Fruit fly (Drosophila melanogaster) whole organism, prepupa: ENCODE measurements around the gene NimB5.
A peak's percentile ranks its signal among the peaks of the same experiment; 100 is the strongest.

Experiments used
- CG10631 ChIP-seq: fragments of 200-800 bp; sonication (Bioruptor generic); optimal IDR thresholded peaks from 2 replicates; lab custom pipeline; 2016; ENCODE audit warnings: missing biosample characterization, missing genetic modification characterization
- CG10669 ChIP-seq: fragments of 200-800 bp; sonication (Bioruptor generic); optimal IDR thresholded peaks from 3 replicates; lab custom pipeline; 2018; ENCODE audit warnings: missing biosample characterization, mild to moderate bottlenecking, missing genetic modification characterization, moderate library complexity
- CG11762 ChIP-seq: fragments of 200-800 bp; sonication (Bioruptor generic); optimal IDR thresholded peaks from 3 replicates; lab custom pipeline; 2016; ENCODE audit warnings: missing biosample characterization, missing genetic modification characterization; ENCODE audit not compliant: insufficient read depth
- CG11902 ChIP-seq: fragments of 200-800 bp; sonication (Bioruptor generic); optimal IDR thresholded peaks from 3 replicates; lab custom pipeline; 2016; ENCODE audit warnings: missing biosample characterization, missing genetic modification characterization
- CG15336 ChIP-seq: fragments of 200-800 bp; sonication (Bioruptor generic); IDR thresholded peaks from 2 replicates; pipeline ENCODE4 v1.3.6; 2022; ENCODE audit warnings: missing biosample characterization, missing genetic modification characterization
- CG1621 ChIP-seq: fragments of 200-800 bp; sonication (Bioruptor generic); optimal IDR thresholded peaks from 3 replicates; lab custom pipeline; 2018; ENCODE audit warnings: missing biosample characterization, mild to moderate bottlenecking, missing genetic modification characterization
- CG16779 ChIP-seq: fragments of 200-800 bp; sonication (Bioruptor generic); optimal IDR thresholded peaks from 3 replicates; lab custom pipeline; 2017; ENCODE audit warnings: missing biosample characterization, mild to moderate bottlenecking, missing genetic modification characterization
- CG3032 ChIP-seq: fragments of 200-800 bp; optimal IDR thresholded peaks from 2 replicates; lab custom pipeline; 2019; ENCODE audit warnings: missing biosample characterization, mild to moderate bottlenecking, missing genetic modification characterization, moderate library complexity
- CG31627 ChIP-seq: fragments of 200-800 bp; sonication (Bioruptor generic); optimal IDR thresholded peaks from 3 replicates; lab custom pipeline; 2016; ENCODE audit warnings: missing biosample characterization, missing genetic modification characterization
- CG34406 ChIP-seq: fragments of 200-800 bp; sonication (Bioruptor generic); optimal IDR thresholded peaks from 3 replicates; lab custom pipeline; 2016; ENCODE audit warnings: missing biosample characterization, missing genetic modification characterization
- CG3919 ChIP-seq: fragments of 200-800 bp; sonication (Bioruptor generic); optimal IDR thresholded peaks from 3 replicates; lab custom pipeline; 2016; ENCODE audit warnings: missing biosample characterization, missing genetic modification characterization
- CG6163 ChIP-seq: fragments of 200-800 bp; sonication (Bioruptor generic); IDR thresholded peaks from 3 replicates; pipeline ENCODE4 v1.3.6; 2022; ENCODE audit warnings: missing biosample characterization, missing genetic modification characterization
- CG6276 ChIP-seq: fragments of 200-800 bp; sonication (Bioruptor generic); optimal IDR thresholded peaks from 2 replicates; lab custom pipeline; 2017; ENCODE audit warnings: missing biosample characterization, mild to moderate bottlenecking, missing genetic modification characterization
- CG6792 ChIP-seq: fragments of 200-800 bp; sonication (Bioruptor generic); optimal IDR thresholded peaks from 3 replicates; lab custom pipeline; 2016; ENCODE audit warnings: missing biosample characterization, missing genetic modification characterization
- CG6808 ChIP-seq: fragments of 200-800 bp; sonication (Bioruptor generic); optimal IDR thresholded peaks from 3 replicates; lab custom pipeline; 2017; ENCODE audit warnings: missing biosample characterization, missing genetic modification characterization, mild to moderate bottlenecking, moderate library complexity, missing genetic modification reagents
- CG6854 ChIP-seq: fragments of 200-800 bp; sonication (Bioruptor generic); optimal IDR thresholded peaks from 2 replicates; lab custom pipeline; 2017; ENCODE audit warnings: missing biosample characterization, mild to moderate bottlenecking, missing genetic modification characterization
- CG8319 ChIP-seq: fragments of 200-800 bp; sonication (Bioruptor generic); optimal IDR thresholded peaks from 3 replicates; lab custom pipeline; 2016; ENCODE audit warnings: missing biosample characterization, missing genetic modification characterization
- CG8632 ChIP-seq: fragments of 200-800 bp; sonication (Bioruptor generic); optimal IDR thresholded peaks from 3 replicates; lab custom pipeline; 2016; ENCODE audit warnings: missing biosample characterization, missing genetic modification characterization
- CG9139 ChIP-seq: fragments of 200-800 bp; sonication (Bioruptor generic); optimal IDR thresholded peaks from 3 replicates; lab custom pipeline; 2017; ENCODE audit warnings: missing biosample characterization, mild to moderate bottlenecking, missing genetic modification characterization
- Eip78C ChIP-seq: fragments of 200-800 bp; sonication (Bioruptor generic); peaks from one replicate; lab custom pipeline; 2016; ENCODE audit warnings: missing biosample characterization, missing genetic modification characterization
- Eip93F ChIP-seq: fragments of 200-800 bp; sonication (Bioruptor generic); optimal IDR thresholded peaks from 2 replicates; lab custom pipeline; 2016; ENCODE audit warnings: missing biosample characterization, mild to moderate bottlenecking, missing genetic modification characterization
- Ets21C ChIP-seq: fragments of 200-800 bp; sonication (Bioruptor generic); optimal IDR thresholded peaks from 3 replicates; lab custom pipeline; 2016; ENCODE audit warnings: missing biosample characterization, missing genetic modification characterization
- Ets96B ChIP-seq: fragments of 200-800 bp; optimal IDR thresholded peaks from 2 replicates; lab custom pipeline; 2019; ENCODE audit warnings: missing biosample characterization, mild to moderate bottlenecking, missing genetic modification characterization, moderate library complexity
- Hr38 ChIP-seq: sonication (Bioruptor generic); optimal IDR thresholded peaks from 2 replicates; lab custom pipeline; 2016; ENCODE audit warnings: missing biosample characterization, missing genetic modification characterization
- OdsH ChIP-seq: fragments of 200-800 bp; sonication (Bioruptor generic); optimal IDR thresholded peaks from 3 replicates; lab custom pipeline; 2016; ENCODE audit warnings: missing biosample characterization, missing genetic modification characterization
- Smox ChIP-seq: fragments of 200-800 bp; sonication (Bioruptor generic); optimal IDR thresholded peaks from 3 replicates; lab custom pipeline; 2016; ENCODE audit warnings: missing biosample characterization, missing genetic modification characterization
- Sox102F ChIP-seq: fragments of 200-800 bp; sonication (Bioruptor generic); optimal IDR thresholded peaks from 2 replicates; lab custom pipeline; 2016; ENCODE audit warnings: missing biosample characterization, mild to moderate bottlenecking, missing genetic modification characterization
- Sox14 ChIP-seq: fragments of 200-800 bp; sonication (Bioruptor generic); optimal IDR thresholded peaks from 3 replicates; lab custom pipeline; 2016; ENCODE audit warnings: missing biosample characterization, missing genetic modification characterization
- Sox15 ChIP-seq: fragments of 200-800 bp; sonication (Bioruptor generic); optimal IDR thresholded peaks from 3 replicates; lab custom pipeline; 2016; ENCODE audit warnings: missing biosample characterization, missing genetic modification characterization
- achi ChIP-seq: fragments of 200-800 bp; sonication (Bioruptor generic); optimal IDR thresholded peaks from 3 replicates; lab custom pipeline; 2016; ENCODE audit warnings: missing biosample characterization, missing genetic modification characterization
- dac ChIP-seq: fragments of 200-800 bp; sonication (Bioruptor generic); optimal IDR thresholded peaks from 2 replicates; lab custom pipeline; 2017; ENCODE audit warnings: missing biosample characterization, mild to moderate bottlenecking, missing genetic modification characterization
- dsx ChIP-seq: fragments of 200-800 bp; optimal IDR thresholded peaks from 3 replicates; lab custom pipeline; 2019; ENCODE audit warnings: missing biosample characterization, mild to moderate bottlenecking, missing genetic modification characterization, moderate library complexity; ENCODE audit not compliant: poor library complexity, severe bottlenecking
- eg ChIP-seq: fragments of 200-800 bp; sonication (Bioruptor generic); IDR thresholded peaks from 3 replicates; pipeline ENCODE4 v1.3.6; 2022; ENCODE audit warnings: missing biosample characterization, missing genetic modification characterization
- fd85E ChIP-seq: fragments of 200-800 bp; sonication (Bioruptor generic); optimal IDR thresholded peaks from 3 replicates; lab custom pipeline; 2016; ENCODE audit warnings: missing biosample characterization, missing genetic modification characterization
- fkh ChIP-seq: fragments of 200-800 bp; sonication (Bioruptor generic); optimal IDR thresholded peaks from 3 replicates; lab custom pipeline; 2017; ENCODE audit warnings: missing biosample characterization, mild to moderate bottlenecking, missing genetic modification characterization, moderate library complexity
- net ChIP-seq: fragments of 200-800 bp; sonication (Bioruptor generic); optimal IDR thresholded peaks from 3 replicates; lab custom pipeline; 2016; ENCODE audit warnings: missing biosample characterization, missing genetic modification characterization
- pdm3 ChIP-seq: fragments of 200-800 bp; sonication (Bioruptor generic); optimal IDR thresholded peaks from 3 replicates; lab custom pipeline; 2016; ENCODE audit warnings: missing biosample characterization, missing genetic modification characterization
- salr ChIP-seq, 2 experiments: fragments of 200-800 bp; sonication (Bioruptor generic); optimal IDR thresholded peaks; 3 replicates each; lab custom pipeline; 2016 to 2018; ENCODE audit warnings: missing biosample characterization in 2 of 2, missing genetic modification characterization in 2 of 2, mild to moderate bottlenecking in 1 of 2
- spab ChIP-seq: fragments of 200-800 bp; sonication (Bioruptor generic); optimal IDR thresholded peaks from 2 replicates; lab custom pipeline; 2017; ENCODE audit warnings: missing biosample characterization, mild to moderate bottlenecking, missing genetic modification characterization, missing genetic modification reagents
- ss ChIP-seq, 2 experiments: fragments of 200-800 bp; sonication (Bioruptor generic); optimal IDR thresholded peaks; 2 replicates in 1 of 2; 3 replicates in 1 of 2; lab custom pipeline; 2017 to 2018; ENCODE audit warnings: mild to moderate bottlenecking in 2 of 2, missing biosample characterization in 2 of 2, missing genetic modification characterization in 2 of 2, moderate library complexity in 1 of 2
- topi ChIP-seq: fragments of 200-800 bp; sonication (Bioruptor generic); optimal IDR thresholded peaks from 3 replicates; lab custom pipeline; 2016; ENCODE audit warnings: missing biosample characterization, missing genetic modification characterization

The NimB5 gene

DNA sequence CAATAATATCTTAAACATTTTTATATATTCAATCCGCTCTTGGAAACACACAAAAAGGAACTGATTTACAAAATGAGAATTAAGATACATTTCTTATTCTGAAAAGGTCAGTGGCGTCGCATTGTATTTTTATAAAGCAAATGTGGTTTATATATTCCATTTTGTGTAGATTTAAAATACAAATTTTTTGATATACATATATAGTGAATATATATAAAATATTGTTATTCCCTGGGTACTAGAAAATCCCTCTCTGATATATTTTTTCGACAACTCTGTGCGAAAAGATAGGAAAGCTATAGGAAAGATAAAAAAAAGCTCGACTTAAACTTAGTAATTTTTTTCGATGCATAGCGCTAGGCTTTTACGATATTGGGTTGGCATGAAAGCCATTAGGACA is 38.7 kb upstream of the NimB5 start, which contains the start of gene CG42711 (continued):
- TF ChIP-seq CG11762 (GFP tag; lab: Kevin White, UChicago) = no peak
- TF ChIP-seq dsx = no peak
- TF ChIP-seq Sox15 (GFP tag; lab: Kevin White, UChicago) = no peak
- no peak for TF ChIP-seq CG16779 (tag; lab: Kevin White, UChicago)
- TF ChIP-seq CG10669 (GFP tag; lab: Kevin White, UChicago) = peak; percentile 6
- TF ChIP-seq CG6792 (GFP tag; lab: Kevin White, UChicago) = peak; percentile 35
- TF ChIP-seq Smox = no peak
- TF ChIP-seq Hr38 (GFP tag; lab: Kevin White, UChicago) = no peak
- peak; percentile 78 for TF ChIP-seq eg
- TF ChIP-seq fd85E (GFP tag; lab: Kevin White, UChicago) = no peak
- no peak for TF ChIP-seq CG6808 (GFP tag; lab: Kevin White, UChicago)
- no peak for TF ChIP-seq CG11902 (GFP tag; lab: Kevin White, UChicago)
- TF ChIP-seq CG6854 (GFP tag; lab: Kevin White, UChicago) = no peak
- TF ChIP-seq topi (GFP tag; lab: Kevin White, UChicago) = no peak
- no peak for TF ChIP-seq Sox14 (GFP tag; lab: Kevin White, UChicago)
- TF ChIP-seq CG3032 (tag; lab: Kevin White, UChicago) = no peak
- no peak for TF ChIP-seq Eip93F
- peak; percentile 50 for TF ChIP-seq OdsH (GFP tag; lab: Kevin White, UChicago)
- no peak for TF ChIP-seq salr (GFP tag; optimal IDR thresholded peaks at IDR 0.05; lab: Kevin White, UChicago)
- no peak for TF ChIP-seq Sox102F
- no peak for TF ChIP-seq CG9139 (GFP tag; lab: Kevin White, UChicago)
- TF ChIP-seq CG8632 (GFP tag; lab: Kevin White, UChicago) = peak; percentile 38
- no peak for TF ChIP-seq Ets21C (GFP tag; lab: Kevin White, UChicago)
- no peak for TF ChIP-seq CG31627 (GFP tag; lab: Kevin White, UChicago)
- TF ChIP-seq CG8319 (GFP tag; lab: Kevin White, UChicago) = no peak
- TF ChIP-seq dac (GFP tag; lab: Kevin White, UChicago) = no peak
- peak; percentile 81 for TF ChIP-seq CG15336
- no peak for TF ChIP-seq fkh (GFP tag; lab: Kevin White, UChicago)
- peak; percentile 3 for TF ChIP-seq CG3919 (GFP tag; lab: Kevin White, UChicago)
- TF ChIP-seq, all 60 proteins: peak for 19

- 0 out of 2 replicates have a peak, but pooled peaks have one; percentile 16 for TF ChIP-seq CG15336
- TF ChIP-seq Eip78C (GFP tag; lab: Kevin White, UChicago) = peak; percentile 42
- TF ChIP-seq eg = peak; percentile 42; the same call in 1 of the 3 replicates
- no peak for TF ChIP-seq CG9139 (GFP tag; lab: Kevin White, UChicago)
These were observed 35.4 kb upstream of the NimB5 start, which contains the start of gene Vajk2 for dm6 chr2L:13934542-13935065. TSS of gene Vajk2 (minus strand) at chr2L:13934692.

DNA sequence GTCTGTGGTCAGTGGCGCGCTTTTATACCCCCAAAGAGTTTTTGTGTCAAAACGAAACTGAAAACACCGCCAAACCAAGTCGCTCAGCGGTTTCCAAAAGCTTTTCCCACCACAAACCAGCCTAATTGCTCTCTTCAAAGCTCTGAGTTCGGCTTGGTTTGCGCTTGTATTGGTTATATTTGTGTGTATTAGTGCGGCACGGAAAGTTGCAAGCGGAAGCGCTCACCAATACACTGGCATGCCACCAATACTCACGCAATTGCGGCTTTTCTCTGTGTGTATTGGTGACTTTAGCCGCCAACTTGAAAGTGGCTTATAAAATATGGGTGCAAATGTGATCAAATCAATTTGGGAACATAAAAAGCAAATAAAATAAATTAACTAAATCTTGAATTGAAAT is 22.5 kb upstream of the NimB5 start, which contains the start of gene Vajk3:
TSS of gene Vajk3 (minus strand) at position 1 of the 400 bp plus-strand sequence.
- TF ChIP-seq CG6792 (GFP tag; lab: Kevin White, UChicago) (no peak), Ets96B (tag; lab: Kevin White, UChicago) (no peak), Eip93F (no peak), eg (0 out of 3 replicates have a peak, but pooled peaks have one; percentile 16)

DNA sequence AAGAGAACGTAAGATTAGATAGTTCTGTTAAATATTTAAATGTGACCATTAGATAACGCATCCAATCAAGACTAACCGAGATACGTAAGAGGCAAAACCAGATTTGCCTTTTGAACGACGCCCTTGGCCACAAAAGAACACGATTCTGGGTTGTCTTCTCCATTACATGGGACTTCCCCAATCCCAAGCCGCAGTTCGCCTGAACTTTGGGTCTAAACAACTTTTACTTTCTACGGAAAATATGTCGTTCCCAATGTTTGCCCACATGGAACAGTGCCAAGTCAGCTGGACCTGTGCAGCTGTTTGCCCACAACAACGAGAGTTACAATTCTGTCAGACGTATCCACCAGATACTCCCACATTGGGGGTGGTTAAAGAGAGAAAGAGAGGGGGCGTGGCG is 20.2 kb upstream of the NimB5 start:
- TF ChIP-seq CG8319 (GFP tag; lab: Kevin White, UChicago) (no peak), CG34406 (GFP tag; lab: Kevin White, UChicago) (no peak)

dm6 chr2L:13955775-13956174 is 14.2 kb upstream of the NimB5 start:
- TF ChIP-seq pdm3 (GFP tag; lab: Kevin White, UChicago) (peak; percentile 97), net (GFP tag; lab: Kevin White, UChicago) (peak; percentile 95), dac (GFP tag; lab: Kevin White, UChicago) (peak; percentile 85), CG16779 (tag; lab: Kevin White, UChicago) (peak; percentile 86), CG10631 (GFP tag; lab: Kevin White, UChicago) (peak; percentile 96), CG6276 (GFP tag; lab: Kevin White, UChicago) (peak; percentile 90), Eip78C (GFP tag; lab: Kevin White, UChicago) (peak; percentile 98), achi (GFP tag; lab: Kevin White, UChicago) (peak; percentile 95), CG11762 (GFP tag; lab: Kevin White, UChicago) (peak; percentile 93), ss (GFP tag; optimal IDR thresholded peaks at IDR 0.05; lab: Kevin White, UChicago) (peak; percentile 81 to 89), Sox15 (GFP tag; lab: Kevin White, UChicago) (peak; percentile 92), CG9139 (GFP tag; lab: Kevin White, UChicago) (peak; percentile 67), topi (GFP tag; lab: Kevin White, UChicago) (peak; percentile 95), spab (peak; percentile 88), Smox (peak; percentile 98), CG6163 (GFP tag; lab: Robert Waterston, UW) (peak; percentile 98), Ets96B (tag; lab: Kevin White, UChicago) (peak; percentile 86), fd85E (GFP tag; lab: Kevin White, UChicago) (peak; percentile 62), CG1621 (tag; lab: Kevin White, UChicago) (peak; percentile 92)
